Worm (Caenorhabditis elegans): ENCODE data around the gene faah-1.

DNA sequence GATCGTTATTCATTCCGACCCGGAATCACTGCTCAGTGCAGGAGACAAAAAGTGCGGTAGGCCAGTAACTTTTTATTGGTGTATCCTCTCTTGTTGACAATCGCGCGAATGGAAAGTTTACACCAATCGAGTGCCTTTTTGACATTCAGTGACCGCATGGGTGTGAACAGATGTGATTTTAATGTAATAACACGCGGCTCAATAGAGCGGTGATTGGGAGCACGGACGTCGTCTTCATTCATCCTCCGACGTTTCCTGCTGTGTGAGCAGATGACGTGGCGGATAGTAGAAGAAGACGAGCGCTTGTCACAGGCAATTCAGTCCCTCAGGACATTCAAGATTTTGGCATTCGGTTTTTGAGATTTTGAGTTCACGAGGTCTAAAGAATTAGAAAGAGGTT, 23.4 kb downstream of the faah-1 start:
- TF ChIP-seq ztf-29 (GFP tag; IDR thresholded peaks at IDR 0.05) (no peak), med-1 (GFP tag; optimal IDR thresholded peaks at IDR 0.05; ENCODE audit: insufficient read depth) (no peak), ztf-23 (GFP tag; IDR thresholded peaks at IDR 0.05) (no peak), flt-1 (GFP tag; IDR thresholded peaks at IDR 0.05) (no peak), T22C8.4 (GFP tag; IDR thresholded peaks at IDR 0.05) (no peak), tab-1 (GFP tag; IDR thresholded peaks at IDR 0.05) (no peak), ref-1 (GFP tag; conservative IDR thresholded peaks at IDR 0.05) (no peak)

Data from whole organism, midembryonic.